Worm (Caenorhabditis elegans) whole organism, L4 larva: ENCODE measurements around the gene R07G3.7.

Source experiments
- F26F4.8 ChIP-seq: fragments of 200-800 bp; sonication (Bioruptor generic); conservative IDR thresholded peaks from 2 replicates; pipeline ENCODE4 v1.3.6; 2022; ENCODE audit warnings: missing genetic modification characterization, missing compliant biosample characterization
- Y75B8A.6 ChIP-seq: fragments of 200-800 bp; sonication (Bioruptor generic); IDR thresholded peaks from 2 replicates; pipeline ENCODE4 v1.3.6; 2022; ENCODE audit warnings: missing genetic modification reagents, missing genetic modification characterization, missing compliant biosample characterization
- ceh-82 ChIP-seq: sonication (generic microtip); optimal IDR thresholded peaks from 2 replicates; lab custom pipeline; 2017; ENCODE audit warnings: missing biosample characterization, missing genetic modification characterization
- dpl-1 ChIP-seq: fragments of 150-350 bp; optimal IDR thresholded peaks from 2 replicates; lab custom pipeline; 2014; ENCODE audit warnings: missing biosample characterization, missing genetic modification reagents, missing genetic modification characterization
- egl-27 ChIP-seq: sonication (generic microtip); optimal IDR thresholded peaks from 3 replicates; lab custom pipeline; 2017; ENCODE audit warnings: missing biosample characterization, missing genetic modification reagents, missing genetic modification characterization
- fkh-10 ChIP-seq: fragments of 150-350 bp; optimal IDR thresholded peaks from 2 replicates; lab custom pipeline; 2014; ENCODE audit warnings: missing biosample characterization, missing genetic modification reagents, missing genetic modification characterization
- jun-1 ChIP-seq: fragments of 150-350 bp; optimal IDR thresholded peaks from 2 replicates; lab custom pipeline; 2014; ENCODE audit warnings: missing biosample characterization, missing genetic modification reagents, missing genetic modification characterization
- lin-39 ChIP-seq: fragments of 150-350 bp; optimal IDR thresholded peaks from 2 replicates; lab custom pipeline; 2014; ENCODE audit warnings: missing biosample characterization, missing genetic modification reagents, missing genetic modification characterization
- lir-3 ChIP-seq: sonication (generic microtip); optimal IDR thresholded peaks from 2 replicates; lab custom pipeline; 2016; ENCODE audit warnings: mild to moderate bottlenecking, missing genetic modification characterization, missing compliant biosample characterization
- lsy-2 ChIP-seq, 2 experiments: fragments of 150-350 bp in 1 of 2; sonication (generic microtip) in 1 of 2; optimal IDR thresholded peaks; 2 replicates each; lab custom pipeline; 2014 to 2017; ENCODE audit warnings: missing biosample characterization in 2 of 2, missing genetic modification characterization in 2 of 2
- mes-2 ChIP-seq: sonication (generic microtip); optimal IDR thresholded peaks from 2 replicates; lab custom pipeline; 2016; ENCODE audit warnings: missing genotype, mild to moderate bottlenecking, missing genetic modification characterization, missing compliant biosample characterization; ENCODE audit not compliant: poor library complexity, severe bottlenecking
- mxl-3 ChIP-seq: fragments of 200-800 bp; sonication (Bioruptor generic); optimal IDR thresholded peaks from 2 replicates; lab custom pipeline; 2018; ENCODE audit warnings: mild to moderate bottlenecking, missing genetic modification characterization, missing compliant biosample characterization
- nhr-237 ChIP-seq: sonication (generic microtip); optimal IDR thresholded peaks from 2 replicates; lab custom pipeline; 2017; ENCODE audit warnings: missing biosample characterization, missing genetic modification characterization

DNA sequence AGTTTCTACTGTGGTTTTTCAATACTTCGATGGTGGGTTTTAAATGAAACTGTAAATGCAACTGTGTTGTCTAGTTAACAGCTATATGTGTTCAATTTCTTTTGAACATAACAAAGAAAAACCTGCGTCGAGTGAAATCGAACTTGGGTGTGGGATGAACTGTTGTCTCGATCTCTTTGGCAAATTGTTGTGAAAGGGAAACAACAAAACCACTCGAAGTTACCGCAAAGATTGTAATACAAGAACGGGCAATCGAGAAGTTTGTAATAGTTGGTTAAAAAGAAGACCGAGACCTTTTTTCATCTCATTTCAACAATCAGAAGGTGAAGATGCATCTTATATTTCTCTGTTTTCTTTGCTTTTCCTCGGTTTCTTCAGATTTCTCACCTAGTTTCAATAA lies 5.6 kb downstream of the R07G3.7 start, which contains the start of gene lips-17:
- no peak for TF ChIP-seq jun-1 (tag; lab: Kevin White, UChicago)
- no peak for TF ChIP-seq Y75B8A.6 (GFP tag; lab: Robert Waterston, UW)
- TF ChIP-seq mes-2 (tag; lab: Kevin White, UChicago), result no peak
- no peak for TF ChIP-seq ceh-82 (tag; lab: Kevin White, UChicago)
- no peak for TF ChIP-seq lin-39 (tag; lab: Kevin White, UChicago)
- TF ChIP-seq dpl-1 (GFP tag; lab: Kevin White, UChicago), result no peak
- no peak for TF ChIP-seq fkh-10 (GFP tag; lab: Kevin White, UChicago)
- no peak for TF ChIP-seq F26F4.8 (GFP tag; lab: Robert Waterston, UW)
- TF ChIP-seq nhr-237 (tag; lab: Kevin White, UChicago), result no peak
- TF ChIP-seq lir-3, result no peak
- no peak for TF ChIP-seq lsy-2 (tag; optimal IDR thresholded peaks at IDR 0.05; lab: Kevin White, UChicago)
- no peak for TF ChIP-seq egl-27 (tag; lab: Kevin White, UChicago)
- TF ChIP-seq mxl-3 (GFP tag; lab: Kevin White, UChicago), result no peak
